Worm (Caenorhabditis elegans): Measurements from ENCODE around the gene F43E2.6.

- TF ChIP-seq ref-1 (GFP tag; conservative IDR thresholded peaks at IDR 0.05) (no peak), klf-2 (GFP tag; conservative IDR thresholded peaks at IDR 0.05) (no peak), flt-1 (GFP tag; IDR thresholded peaks at IDR 0.05) (no peak), cog-1 (tag; optimal IDR thresholded peaks at IDR 0.05) (no peak), med-1 (GFP tag; optimal IDR thresholded peaks at IDR 0.05; ENCODE audit: insufficient read depth) (no peak)
These were observed 25.4 kb upstream of the F43E2.6 start for ce11 chrII:7393922-7394689.
